Worm (Caenorhabditis elegans) whole organism, midembryonic: ENCODE results near the gene upb-1.
A peak's percentile ranks its signal among the peaks of the same experiment; 100 is the strongest.

Experiments used
- T22C8.4 ChIP-seq: fragments of 200-800 bp; sonication (Bioruptor generic); IDR thresholded peaks from 2 replicates; pipeline ENCODE4 v1.3.6; 2022; ENCODE audit warnings: missing genetic modification characterization, missing compliant biosample characterization
- cog-1 ChIP-seq: sonication (generic microtip); optimal IDR thresholded peaks from 2 replicates; lab custom pipeline; 2016; ENCODE audit warnings: missing genetic modification characterization, missing compliant biosample characterization
- flt-1 ChIP-seq: fragments of 200-800 bp; sonication (Bioruptor generic); IDR thresholded peaks from 2 replicates; pipeline ENCODE4 v1.3.6; 2022; ENCODE audit warnings: missing genetic modification characterization, missing compliant biosample characterization
- klf-2 ChIP-seq: fragments of 200-800 bp; sonication (Bioruptor generic); conservative IDR thresholded peaks from 2 replicates; pipeline ENCODE4 v1.3.6; 2022; ENCODE audit warnings: missing genetic modification reagents, missing genetic modification characterization, missing compliant biosample characterization
- med-1 ChIP-seq: sonication (generic microtip); optimal IDR thresholded peaks from 2 replicates; lab custom pipeline; 2017; ENCODE audit warnings: missing genetic modification characterization, mild to moderate bottlenecking, missing compliant biosample characterization, antibody characterized with exemption, missing genetic modification reagents; ENCODE audit not compliant: insufficient read depth
- ref-1 ChIP-seq: fragments of 200-800 bp; sonication (Bioruptor generic); conservative IDR thresholded peaks from 2 replicates; pipeline ENCODE4 v1.3.6; 2022; ENCODE audit warnings: missing genetic modification reagents, missing genetic modification characterization, missing compliant biosample characterization
- tab-1 ChIP-seq: fragments of 200-800 bp; sonication (Bioruptor generic); IDR thresholded peaks from 2 replicates; pipeline ENCODE4 v1.3.6; 2022; ENCODE audit warnings: missing genetic modification characterization, missing compliant biosample characterization
- ztf-23 ChIP-seq: fragments of 200-800 bp; sonication (Bioruptor generic); IDR thresholded peaks from 2 replicates; pipeline ENCODE4 v1.3.6; 2022; ENCODE audit warnings: missing genetic modification reagents, missing genetic modification characterization, missing compliant biosample characterization
- ztf-29 ChIP-seq: fragments of 200-800 bp; sonication (Bioruptor generic); IDR thresholded peaks from 2 replicates; pipeline ENCODE4 v1.3.6; 2022; ENCODE audit warnings: missing genetic modification reagents, missing genetic modification characterization, missing compliant biosample characterization

upb-1 gene

ce11 chrII:6290047-6290582 is at the start of gene upb-1:
Gene upb-1, minus strand, starts transcription at chrII:6290097.
- no peak for TF ChIP-seq ztf-23 (GFP tag; lab: Robert Waterston, UW)
- no peak for TF ChIP-seq ref-1 (GFP tag; lab: Robert Waterston, UW)
- no peak for TF ChIP-seq T22C8.4
- TF ChIP-seq med-1 (GFP tag; lab: Kevin White, UChicago) = no peak
- TF ChIP-seq klf-2 (GFP tag; lab: Robert Waterston, UW) = no peak
- TF ChIP-seq tab-1 (GFP tag; lab: Robert Waterston, UW) = no peak
- no peak for TF ChIP-seq ztf-29 (GFP tag; lab: Robert Waterston, UW)
- TF ChIP-seq cog-1 (tag; lab: Kevin White, UChicago) = no peak
- no peak for TF ChIP-seq flt-1

- TF ChIP-seq klf-2 (GFP tag; lab: Robert Waterston, UW) = no peak
- TF ChIP-seq ztf-23 (GFP tag; lab: Robert Waterston, UW) = no peak
- TF ChIP-seq flt-1 = no peak
- TF ChIP-seq ztf-29 (GFP tag; lab: Robert Waterston, UW) = no peak
These were observed 49.6 kb upstream of the upb-1 start for ce11 chrII:6339511-6339910.

- no peak for TF ChIP-seq T22C8.4
- TF ChIP-seq flt-1 = no peak
- TF ChIP-seq ref-1 (GFP tag; lab: Robert Waterston, UW) = no peak
- TF ChIP-seq tab-1 (GFP tag; lab: Robert Waterston, UW) = no peak
- TF ChIP-seq cog-1 (tag; lab: Kevin White, UChicago) = no peak
- TF ChIP-seq med-1 (GFP tag; lab: Kevin White, UChicago) = no peak
- TF ChIP-seq ztf-23 (GFP tag; lab: Robert Waterston, UW) = no peak
- no peak for TF ChIP-seq ztf-29 (GFP tag; lab: Robert Waterston, UW)
- TF ChIP-seq klf-2 (GFP tag; lab: Robert Waterston, UW) = no peak
These were observed 45.5 kb upstream of the upb-1 start, which contains the start of gene C32D5.14 for ce11 chrII:6335358-6335757. Gene C32D5.14, plus strand, starts transcription at chrII:6335488.

- TF ChIP-seq ref-1 (GFP tag; lab: Robert Waterston, UW) = no peak
- no peak for TF ChIP-seq tab-1 (GFP tag; lab: Robert Waterston, UW)
These were observed 44.9 kb upstream of the upb-1 start for ce11 chrII:6334745-6335260.

ce11 chrII:6333887-6334286 is 44.0 kb upstream of the upb-1 start, which contains the start of gene ttc-39B:
Gene ttc-39B, minus strand, starts transcription at chrII:6333987.
- TF ChIP-seq T22C8.4 (no peak), ref-1 (GFP tag; lab: Robert Waterston, UW) (no peak), tab-1 (GFP tag; lab: Robert Waterston, UW) (no peak), ztf-23 (GFP tag; lab: Robert Waterston, UW) (no peak), cog-1 (tag; lab: Kevin White, UChicago) (no peak), ztf-29 (GFP tag; lab: Robert Waterston, UW) (no peak), med-1 (GFP tag; lab: Kevin White, UChicago) (no peak), klf-2 (GFP tag; lab: Robert Waterston, UW) (no peak), flt-1 (no peak)

- TF ChIP-seq flt-1 (peak; percentile 52; the same call in 1 of the 2 replicates), ztf-23 (GFP tag; lab: Robert Waterston, UW) (peak; percentile 67; the same call in 1 of the 2 replicates), cog-1 (tag; lab: Kevin White, UChicago) (peak; percentile 77), tab-1 (GFP tag; lab: Robert Waterston, UW) (no peak)
These were observed 41.4 kb upstream of the upb-1 start, which contains the start of gene set-4 for ce11 chrII:6331222-6331830. Gene set-4, minus strand, starts transcription at chrII:6331341.

ce11 chrII:6328672-6329071 is 38.8 kb upstream of the upb-1 start:
- TF ChIP-seq med-1 (GFP tag; lab: Kevin White, UChicago) (no peak), cog-1 (tag; lab: Kevin White, UChicago) (no peak), ztf-23 (GFP tag; lab: Robert Waterston, UW) (no peak)

- no peak for TF ChIP-seq ztf-23 (GFP tag; lab: Robert Waterston, UW)
- TF ChIP-seq flt-1 = no peak
- TF ChIP-seq ztf-29 (GFP tag; lab: Robert Waterston, UW) = no peak
- no peak for TF ChIP-seq tab-1 (GFP tag; lab: Robert Waterston, UW)
- TF ChIP-seq klf-2 (GFP tag; lab: Robert Waterston, UW) = no peak
- no peak for TF ChIP-seq ref-1 (GFP tag; lab: Robert Waterston, UW)
- TF ChIP-seq T22C8.4 = no peak
- no peak for TF ChIP-seq cog-1 (tag; lab: Kevin White, UChicago)
- no peak for TF ChIP-seq med-1 (GFP tag; lab: Kevin White, UChicago)
These were observed 37.4 kb upstream of the upb-1 start for ce11 chrII:6327317-6327716.

- TF ChIP-seq klf-2 (GFP tag; lab: Robert Waterston, UW) = no peak
- no peak for TF ChIP-seq ztf-29 (GFP tag; lab: Robert Waterston, UW)
- TF ChIP-seq flt-1 = no peak
- TF ChIP-seq tab-1 (GFP tag; lab: Robert Waterston, UW) = no peak
- TF ChIP-seq ref-1 (GFP tag; lab: Robert Waterston, UW) = no peak
These were observed 34.2 kb upstream of the upb-1 start, which contains the start of gene sma-6 for ce11 chrII:6324086-6324485. Gene sma-6, plus strand, starts transcription at chrII:6324484.

- TF ChIP-seq flt-1 (no peak), ztf-23 (GFP tag; lab: Robert Waterston, UW) (no peak), klf-2 (GFP tag; lab: Robert Waterston, UW) (no peak), cog-1 (tag; lab: Kevin White, UChicago) (no peak), ztf-29 (GFP tag; lab: Robert Waterston, UW) (no peak), T22C8.4 (no peak)
These were observed 33.1 kb upstream of the upb-1 start, which contains the start of gene C32D5.4 for ce11 chrII:6322979-6323378. Gene C32D5.4, minus strand, starts transcription at chrII:6323079.
